Worm (Caenorhabditis elegans): Measurements from ENCODE around the gene K05F1.14.

Gene K05F1.14

ce11 chrII:5841053-5841547, 48.7 kb upstream of the K05F1.14 start, which contains the start of gene lec-5 (continued):
- TF ChIP-seq ceh-90 (tag; optimal IDR thresholded peaks at IDR 0.05): no peak
- TF ChIP-seq nhr-76 (tag; optimal IDR thresholded peaks at IDR 0.05): no peak
- TF ChIP-seq lin-35 (GFP tag; optimal IDR thresholded peaks at IDR 0.05): no peak
- peak; percentile 79 for TF ChIP-seq pag-3 (tag; optimal IDR thresholded peaks at IDR 0.05; ENCODE audit: borderline replicate concordance, insufficient read depth)
- no peak for TF ChIP-seq nhr-237 (tag; optimal IDR thresholded peaks at IDR 0.05)
- TF ChIP-seq Y116A8C.19 (tag; optimal IDR thresholded peaks at IDR 0.05; ENCODE audit: borderline replicate concordance): no peak
- no peak for TF ChIP-seq ztf-4 (tag; optimal IDR thresholded peaks at IDR 0.05)
- no peak for TF ChIP-seq lin-15B (tag; optimal IDR thresholded peaks at IDR 0.05)
- no peak for TF ChIP-seq unc-62 (GFP tag; optimal IDR thresholded peaks at IDR 0.05)
- no peak for TF ChIP-seq skn-1 (tag; optimal IDR thresholded peaks at IDR 0.05)
- peak; percentile 60 for TF ChIP-seq nhr-71 (tag; optimal IDR thresholded peaks at IDR 0.05)
- peak; percentile 2 for TF ChIP-seq mep-1 (tag; optimal IDR thresholded peaks at IDR 0.05)
- peak; percentile 38 for TF ChIP-seq nhr-19 (GFP tag; conservative IDR thresholded peaks at IDR 0.05)
- peak; percentile 23 for TF ChIP-seq snu-23 (GFP tag; optimal IDR thresholded peaks at IDR 0.05)
- TF ChIP-seq ceh-82 (tag; optimal IDR thresholded peaks at IDR 0.05): no peak
- no peak for TF ChIP-seq lin-39 (tag; optimal IDR thresholded peaks at IDR 0.05)
- no peak for TF ChIP-seq aly-2 (tag; optimal IDR thresholded peaks at IDR 0.05)
- no peak for TF ChIP-seq ceh-88 (GFP tag; IDR thresholded peaks at IDR 0.05)
- TF ChIP-seq elt-3 (tag; optimal IDR thresholded peaks at IDR 0.05): no peak
- TF ChIP-seq tlp-1 (tag; optimal IDR thresholded peaks at IDR 0.05): no peak
- TF ChIP-seq ceh-8 (GFP tag; optimal IDR thresholded peaks at IDR 0.05): no peak
- no peak for TF ChIP-seq unc-98 (GFP tag; IDR thresholded peaks at IDR 0.05)
- no peak for TF ChIP-seq efl-3 (GFP tag; optimal IDR thresholded peaks at IDR 0.05)
- no peak for TF ChIP-seq egl-13 (tag; optimal IDR thresholded peaks at IDR 0.05)
- no peak for TF ChIP-seq ama-1 (optimal IDR thresholded peaks at IDR 0.05)
- no peak for TF ChIP-seq ztf-11 (tag; optimal IDR thresholded peaks at IDR 0.05)
- no peak for TF ChIP-seq nhr-12 (tag; optimal IDR thresholded peaks at IDR 0.05)

ce11 chrII:5839227-5839626, 46.8 kb upstream of the K05F1.14 start, which contains the start of gene ZK1248.19:
TSS of gene ZK1248.19 (minus strand) at chrII:5839414.
- no peak for TF ChIP-seq nhr-28 (tag; optimal IDR thresholded peaks at IDR 0.05)
- no peak for TF ChIP-seq mab-9 (GFP tag; IDR thresholded peaks at IDR 0.05)
- TF ChIP-seq pax-3 (tag; optimal IDR thresholded peaks at IDR 0.05): no peak
- no peak for TF ChIP-seq egl-27 (tag; optimal IDR thresholded peaks at IDR 0.05)
- no peak for TF ChIP-seq sup-37 (GFP tag; optimal IDR thresholded peaks at IDR 0.05)
- no peak for TF ChIP-seq isw-1 (GFP tag; IDR thresholded peaks at IDR 0.05)
- TF ChIP-seq ets-5 (GFP tag; IDR thresholded peaks at IDR 0.05): no peak
- TF ChIP-seq irx-1 (tag; optimal IDR thresholded peaks at IDR 0.05): no peak
- peak; percentile 39 for TF ChIP-seq nhr-20 (tag; optimal IDR thresholded peaks at IDR 0.05)
- TF ChIP-seq ces-1 (GFP tag; optimal IDR thresholded peaks at IDR 0.05): no peak
- TF ChIP-seq aha-1 (tag; optimal IDR thresholded peaks at IDR 0.05): no peak
- no peak for TF ChIP-seq ceh-88 (GFP tag; IDR thresholded peaks at IDR 0.05)
- no peak for TF ChIP-seq Y116A8C.19 (tag; optimal IDR thresholded peaks at IDR 0.05; ENCODE audit: borderline replicate concordance)
- no peak for TF ChIP-seq lin-13 (GFP tag; optimal IDR thresholded peaks at IDR 0.05)
- no peak for TF ChIP-seq ama-1 (optimal IDR thresholded peaks at IDR 0.05)
- no peak for TF ChIP-seq fkh-10 (GFP tag; optimal IDR thresholded peaks at IDR 0.05)
- no peak for TF ChIP-seq alr-1 (tag; optimal IDR thresholded peaks at IDR 0.05; ENCODE audit: borderline replicate concordance)
- no peak for TF ChIP-seq fos-1 (tag; optimal IDR thresholded peaks at IDR 0.05)
- peak; percentile 16 for TF ChIP-seq mep-1 (tag; optimal IDR thresholded peaks at IDR 0.05)
- peak; percentile 9 for TF ChIP-seq nhr-85 (tag)
- peak; percentile 13 for TF ChIP-seq lin-14 (GFP tag; optimal IDR thresholded peaks at IDR 0.05)
- TF ChIP-seq unc-30 (tag; optimal IDR thresholded peaks at IDR 0.05): no peak
- no peak for TF ChIP-seq lin-39 (tag; optimal IDR thresholded peaks at IDR 0.05)
- TF ChIP-seq C04F5.9 (tag; optimal IDR thresholded peaks at IDR 0.05): no peak
- no peak for TF ChIP-seq mef-2 (tag; optimal IDR thresholded peaks at IDR 0.05)
- TF ChIP-seq jun-1 (tag; optimal IDR thresholded peaks at IDR 0.05): no peak
- peak; percentile 53 to 54 for TF ChIP-seq efl-1 (optimal IDR thresholded peaks at IDR 0.05)
- peak; percentile 32 to 95 for TF ChIP-seq efl-1 (GFP tag; optimal IDR thresholded peaks at IDR 0.05 in 1 of 2)
- no peak for TF ChIP-seq hlh-4 (tag; optimal IDR thresholded peaks at IDR 0.05)
- no peak for TF ChIP-seq ceh-90 (tag; optimal IDR thresholded peaks at IDR 0.05)
- no peak for TF ChIP-seq nhr-12 (tag; optimal IDR thresholded peaks at IDR 0.05)
- TF ChIP-seq F16B12.6 (tag; optimal IDR thresholded peaks at IDR 0.05): peak; percentile 88
- no peak for TF ChIP-seq efl-3 (GFP tag; optimal IDR thresholded peaks at IDR 0.05)
- no peak for TF ChIP-seq nhr-19 (GFP tag; conservative IDR thresholded peaks at IDR 0.05)
- no peak for TF ChIP-seq hpl-2 (GFP tag; optimal IDR thresholded peaks at IDR 0.05)

Data from whole organism, L1 larva.